Fruit fly (Drosophila melanogaster) whole organism, embryonic: Measurements from ENCODE around the gene CG18213.
A peak's percentile ranks its signal among the peaks of the same experiment; 100 is the strongest.

Source experiments
- B-H1 ChIP-seq: fragments of 200-800 bp; sonication (Bioruptor generic); IDR thresholded peaks from 3 replicates; pipeline ENCODE4 v1.3.6; 2022; ENCODE audit warnings: missing biosample characterization, missing genetic modification characterization
- CG10654 ChIP-seq: fragments of 200-800 bp; sonication (Bioruptor generic); optimal IDR thresholded peaks from 2 replicates; lab custom pipeline; 2016; ENCODE audit warnings: missing biosample characterization, missing genetic modification characterization
- CG12299 ChIP-seq: fragments of 200-800 bp; sonication (Bioruptor generic); optimal IDR thresholded peaks from 2 replicates; lab custom pipeline; 2018; ENCODE audit warnings: missing biosample characterization, mild to moderate bottlenecking, missing genetic modification characterization
- CG13424 ChIP-seq: fragments of 200-800 bp; sonication (Bioruptor generic); optimal IDR thresholded peaks from 2 replicates; lab custom pipeline; 2019; ENCODE audit warnings: missing biosample characterization, mild to moderate bottlenecking, missing genetic modification characterization, moderate library complexity
- CG13894 ChIP-seq: fragments of 200-800 bp; sonication (Bioruptor generic); optimal IDR thresholded peaks from 3 replicates; lab custom pipeline; 2018; ENCODE audit warnings: missing biosample characterization, mild to moderate bottlenecking, missing genetic modification characterization, moderate library complexity
- CG14441 ChIP-seq: fragments of 200-800 bp; sonication (Bioruptor generic); IDR thresholded peaks from 2 replicates; pipeline ENCODE4 v1.3.6; 2022; ENCODE audit warnings: missing biosample characterization, missing genetic modification characterization
- CG15601 ChIP-seq: fragments of 200-800 bp; sonication (Bioruptor generic); optimal IDR thresholded peaks from 3 replicates; lab custom pipeline; 2019; ENCODE audit warnings: missing biosample characterization, mild to moderate bottlenecking, missing genetic modification characterization, moderate library complexity
- CG15696 ChIP-seq: fragments of 200-800 bp; sonication (Bioruptor generic); optimal IDR thresholded peaks from 2 replicates; lab custom pipeline; 2019; ENCODE audit warnings: missing biosample characterization, mild to moderate bottlenecking, missing genetic modification characterization, moderate library complexity
- CG17328 ChIP-seq: fragments of 200-800 bp; sonication (Bioruptor generic); IDR thresholded peaks from 2 replicates; pipeline ENCODE4 v1.3.6; 2022; ENCODE audit warnings: missing biosample characterization, missing genetic modification characterization
- CG17385 ChIP-seq: fragments of 200-800 bp; sonication (Bioruptor generic); optimal IDR thresholded peaks from 3 replicates; lab custom pipeline; 2018; ENCODE audit warnings: missing biosample characterization, mild to moderate bottlenecking, missing genetic modification characterization
- CG18599 ChIP-seq: fragments of 200-800 bp; sonication (Bioruptor generic); optimal IDR thresholded peaks from 3 replicates; lab custom pipeline; 2017; ENCODE audit warnings: missing biosample characterization, missing genetic modification characterization, mild to moderate bottlenecking, moderate library complexity, missing genetic modification reagents
- CG2202 ChIP-seq: fragments of 200-800 bp; sonication (Bioruptor generic); optimal IDR thresholded peaks from 2 replicates; lab custom pipeline; 2018; ENCODE audit warnings: missing biosample characterization, mild to moderate bottlenecking, missing genetic modification characterization
- CG31365 ChIP-seq: fragments of 200-800 bp; sonication (Bioruptor generic); optimal IDR thresholded peaks from 2 replicates; lab custom pipeline; 2018; ENCODE audit warnings: missing biosample characterization, mild to moderate bottlenecking, missing genetic modification characterization
- CG5245 ChIP-seq: fragments of 200-800 bp; sonication (Bioruptor generic); optimal IDR thresholded peaks from 3 replicates; lab custom pipeline; 2016; ENCODE audit warnings: missing biosample characterization, missing genetic modification characterization
- CG7786 ChIP-seq: fragments of 200-800 bp; sonication (Bioruptor generic); optimal IDR thresholded peaks from 2 replicates; lab custom pipeline; 2016; ENCODE audit warnings: missing biosample characterization, missing genetic modification characterization
- CG7839 ChIP-seq: fragments of 200-800 bp; sonication (Bioruptor generic); optimal IDR thresholded peaks from 3 replicates; lab custom pipeline; 2018; ENCODE audit warnings: missing biosample characterization, mild to moderate bottlenecking, missing genetic modification characterization, moderate library complexity
- CG7928 ChIP-seq: fragments of 200-800 bp; sonication (Bioruptor generic); optimal IDR thresholded peaks from 2 replicates; lab custom pipeline; 2017; ENCODE audit warnings: missing biosample characterization, mild to moderate bottlenecking, missing genetic modification characterization
- CG9876 ChIP-seq: fragments of 200-800 bp; sonication (Bioruptor generic); optimal IDR thresholded peaks from 2 replicates; lab custom pipeline; 2016; ENCODE audit warnings: missing biosample characterization, missing genetic modification characterization
- D ChIP-seq, 2 experiments: fragments of 200-800 bp in 1 of 2; fragments of >200 bp in 1 of 2; sonication (Bioruptor generic) in 1 of 2; optimal IDR thresholded peaks; 2 replicates in 1 of 2; 3 replicates in 1 of 2; lab custom pipeline; 2017; ENCODE audit warnings: mild to moderate bottlenecking in 1 of 2, missing biosample characterization in 1 of 2, missing genetic modification characterization in 1 of 2, missing genetic modification reagents in 1 of 2
- Dip2 ChIP-seq: fragments of 200-800 bp; sonication (Bioruptor generic); IDR thresholded peaks from 2 replicates; pipeline ENCODE4 v1.3.6; 2022; ENCODE audit warnings: missing biosample characterization, missing genetic modification characterization
- Kr ChIP-seq: fragments of 200-800 bp; sonication (Bioruptor generic); optimal IDR thresholded peaks from 2 replicates; lab custom pipeline; 2017; ENCODE audit warnings: missing biosample characterization, mild to moderate bottlenecking, missing genetic modification characterization
- Nf-YC ChIP-seq: fragments of 200-800 bp; optimal IDR thresholded peaks from 3 replicates; lab custom pipeline; 2019; ENCODE audit warnings: missing biosample characterization, mild to moderate bottlenecking, missing genetic modification characterization, moderate library complexity
- Optix ChIP-seq: fragments of 200-800 bp; sonication (Bioruptor generic); IDR thresholded peaks from 3 replicates; pipeline ENCODE4 v1.3.6; 2022; ENCODE audit warnings: missing biosample characterization, missing genetic modification characterization
- Poxn ChIP-seq: fragments of 200-800 bp; sonication (Bioruptor generic); IDR thresholded peaks from 2 replicates; pipeline ENCODE4 v1.3.6; 2022; ENCODE audit warnings: missing biosample characterization, missing genetic modification characterization
- YL-1 ChIP-seq: fragments of 200-800 bp; sonication (Bioruptor generic); optimal IDR thresholded peaks from 3 replicates; lab custom pipeline; 2017; ENCODE audit warnings: missing biosample characterization, mild to moderate bottlenecking, missing genetic modification characterization
- bcd ChIP-seq: fragments of 200-800 bp; sonication (Bioruptor generic); optimal IDR thresholded peaks from 2 replicates; lab custom pipeline; 2017; ENCODE audit warnings: missing biosample characterization, mild to moderate bottlenecking, missing genetic modification characterization
- bsh ChIP-seq, 2 experiments: fragments of 200-800 bp; sonication (Bioruptor generic); optimal IDR thresholded peaks; 2 replicates each; lab custom pipeline; 2017 to 2018; ENCODE audit warnings: mild to moderate bottlenecking in 2 of 2, missing biosample characterization in 2 of 2, missing genetic modification characterization in 2 of 2, moderate library complexity in 1 of 2
- cad ChIP-seq: fragments of >200 bp; optimal IDR thresholded peaks from 2 replicates; lab custom pipeline; 2017; ENCODE audit warnings: missing biosample characterization, missing genetic modification characterization
- chinmo ChIP-seq: fragments of 200-800 bp; sonication (Bioruptor generic); IDR thresholded peaks from 4 replicates; pipeline ENCODE4 v1.3.6; 2022; ENCODE audit warnings: missing biosample characterization, missing genetic modification characterization; ENCODE audit not compliant: partially characterized antibody
- en ChIP-seq: fragments of 200-800 bp; sonication (Bioruptor generic); optimal IDR thresholded peaks from 2 replicates; lab custom pipeline; 2016; ENCODE audit warnings: missing biosample characterization, missing genetic modification characterization
- ftz-f1 ChIP-seq: fragments of 200-800 bp; sonication (Bioruptor generic); optimal IDR thresholded peaks from 2 replicates; lab custom pipeline; 2016; ENCODE audit warnings: missing biosample characterization, missing genetic modification characterization
- hbn ChIP-seq: fragments of 200-800 bp; sonication (Bioruptor generic); IDR thresholded peaks from 2 replicates; pipeline ENCODE4 v1.3.6; 2022; ENCODE audit warnings: missing biosample characterization, missing genetic modification characterization; ENCODE audit not compliant: partially characterized antibody
- ind ChIP-seq: fragments of 200-800 bp; sonication (Bioruptor generic); optimal IDR thresholded peaks from 3 replicates; lab custom pipeline; 2016; ENCODE audit warnings: missing biosample characterization, missing genetic modification characterization
- klu ChIP-seq: fragments of 200-800 bp; sonication (Bioruptor generic); IDR thresholded peaks from 2 replicates; pipeline ENCODE4 v1.3.6; 2022; ENCODE audit warnings: missing biosample characterization, missing genetic modification characterization
- lbe ChIP-seq: fragments of 200-800 bp; sonication (Bioruptor generic); optimal IDR thresholded peaks from 2 replicates; lab custom pipeline; 2016; ENCODE audit warnings: missing biosample characterization, mild to moderate bottlenecking, missing genetic modification characterization
- lmd ChIP-seq: fragments of 200-800 bp; sonication (Bioruptor generic); IDR thresholded peaks from 2 replicates; pipeline ENCODE4 v1.3.6; 2022; ENCODE audit warnings: missing biosample characterization, missing genetic modification characterization
- maf-S ChIP-seq: fragments of 200-800 bp; sonication (Bioruptor generic); optimal IDR thresholded peaks from 2 replicates; lab custom pipeline; 2016; ENCODE audit warnings: missing biosample characterization, missing genetic modification characterization
- mirr ChIP-seq: fragments of 200-800 bp; sonication (Bioruptor generic); optimal IDR thresholded peaks from 3 replicates; lab custom pipeline; 2018; ENCODE audit warnings: missing biosample characterization, mild to moderate bottlenecking, missing genetic modification characterization
- nom ChIP-seq: fragments of 200-800 bp; sonication (Bioruptor generic); optimal IDR thresholded peaks from 2 replicates; lab custom pipeline; 2017; ENCODE audit warnings: missing biosample characterization, missing genetic modification characterization, mild to moderate bottlenecking, moderate library complexity, missing genetic modification reagents
- prd ChIP-seq, 3 experiments: fragments of >200 bp in 2 of 3; fragments of 200-800 bp in 1 of 3; sonication (Bioruptor generic) in 1 of 3; optimal IDR thresholded peaks in 2 of 3; IDR thresholded peaks in 1 of 3; 2 replicates in 2 of 3; 3 replicates in 1 of 3; pipeline versions ENCODE4 v1.3.6 to Lab custom; 2017 to 2022; ENCODE audit warnings: missing biosample characterization in 1 of 3, missing genetic modification characterization in 1 of 3
- run ChIP-seq: fragments of 200-800 bp; sonication (Bioruptor generic); optimal IDR thresholded peaks from 3 replicates; lab custom pipeline; 2018; ENCODE audit warnings: missing biosample characterization, mild to moderate bottlenecking, missing genetic modification characterization
- slbo ChIP-seq: fragments of 200-800 bp; sonication (Bioruptor generic); IDR thresholded peaks from 2 replicates; pipeline ENCODE4 v1.3.6; 2022; ENCODE audit warnings: missing biosample characterization, missing genetic modification characterization
- so ChIP-seq: fragments of 200-800 bp; sonication (Bioruptor generic); IDR thresholded peaks from 3 replicates; pipeline ENCODE4 v1.3.6; 2022; ENCODE audit warnings: missing biosample characterization, missing genetic modification characterization
- ssp ChIP-seq: fragments of 200-800 bp; sonication (Bioruptor generic); IDR thresholded peaks from 2 replicates; pipeline ENCODE4 v1.3.6; 2022; ENCODE audit warnings: missing biosample characterization, missing genetic modification characterization
- tio ChIP-seq: fragments of 200-800 bp; sonication (Bioruptor generic); optimal IDR thresholded peaks from 2 replicates; lab custom pipeline; 2017; ENCODE audit warnings: missing biosample characterization, missing genetic modification characterization, inconsistent platforms
- tx ChIP-seq: fragments of 200-800 bp; sonication (Bioruptor generic); optimal IDR thresholded peaks from 2 replicates; lab custom pipeline; 2016; ENCODE audit warnings: missing biosample characterization, missing genetic modification characterization
- vfl ChIP-seq: fragments of 200-800 bp; sonication (Bioruptor generic); optimal IDR thresholded peaks from 2 replicates; lab custom pipeline; 2016; ENCODE audit warnings: missing biosample characterization, missing genetic modification characterization
- wor ChIP-seq: fragments of 200-800 bp; sonication (Bioruptor generic); IDR thresholded peaks from 2 replicates; pipeline ENCODE4 v1.3.6; 2022; ENCODE audit warnings: missing biosample characterization, missing genetic modification characterization
- zen ChIP-seq: fragments of 200-800 bp; sonication (Bioruptor generic); optimal IDR thresholded peaks from 3 replicates; lab custom pipeline; 2018; ENCODE audit warnings: missing biosample characterization, mild to moderate bottlenecking, missing genetic modification characterization, moderate library complexity

Gene CG18213

DNA sequence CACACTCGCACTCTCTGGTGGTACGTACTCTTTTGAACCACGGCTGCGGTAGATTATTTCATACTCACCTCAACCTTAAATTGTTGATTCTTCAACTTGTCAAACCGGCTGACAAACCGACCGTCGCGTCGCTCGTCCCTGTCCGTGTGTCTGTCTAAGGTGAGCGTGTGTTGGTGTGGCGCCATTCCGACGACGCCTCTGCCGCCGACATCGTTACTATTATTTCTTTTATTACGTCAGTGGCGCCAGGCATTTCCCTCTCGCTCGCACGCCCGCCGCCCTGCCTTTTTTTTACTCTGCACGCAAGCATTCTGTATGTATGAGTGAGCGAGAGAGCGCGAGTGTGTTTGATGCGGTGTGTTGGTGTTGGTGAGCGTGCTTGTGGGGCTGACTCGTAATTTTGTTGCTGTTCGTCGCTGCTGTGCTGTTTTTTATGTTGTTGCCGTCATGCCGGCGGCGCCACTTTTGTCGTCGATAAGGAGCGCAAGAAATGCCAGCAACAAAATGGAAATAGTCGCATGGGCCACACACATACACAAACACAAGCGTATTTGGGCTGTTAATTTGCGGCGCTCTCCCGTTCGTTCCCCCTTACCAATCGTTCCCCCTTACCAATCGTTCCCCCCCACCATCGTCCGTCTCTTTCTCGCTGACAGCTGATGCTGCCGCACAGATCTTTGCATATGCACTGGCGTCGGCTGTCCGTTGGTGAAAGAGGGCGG, 16.3 kb upstream of the CG18213 start (continued):
- TF ChIP-seq CG15696 (tag; lab: Kevin White, UChicago) (no peak), CG7786 (no peak), cad (GFP tag; lab: Kevin White, UChicago) (peak; percentile 20), CG7839 (tag; lab: Kevin White, UChicago) (no peak), so (GFP tag; lab: Robert Waterston, UW) (0 out of 3 replicates have a peak, but pooled peaks have one; percentile 68), CG15601 (tag; lab: Kevin White, UChicago) (no peak), Optix (GFP tag; lab: Robert Waterston, UW) (no peak), nom (GFP tag; lab: Kevin White, UChicago) (peak; percentile 76), CG12299 (tag; lab: Kevin White, UChicago) (peak; percentile 45), CG10654 (GFP tag; lab: Kevin White, UChicago) (no peak), prd (optimal IDR thresholded peaks at IDR 0.05; lab: Kevin White, UChicago) (no peak), prd (GFP tag; IDR thresholded peaks at IDR 0.05; lab: Robert Waterston, UW) (no peak), vfl (no peak), maf-S (GFP tag; lab: Kevin White, UChicago) (no peak), CG13424 (tag; lab: Kevin White, UChicago) (no peak), run (tag; lab: Kevin White, UChicago) (no peak), ssp (no peak), Poxn (GFP tag; lab: Robert Waterston, UW) (no peak), CG18599 (GFP tag; lab: Kevin White, UChicago) (peak; percentile 47), lmd (GFP tag; lab: Robert Waterston, UW) (no peak), CG2202 (tag; lab: Kevin White, UChicago) (no peak), D (optimal IDR thresholded peaks at IDR 0.05; lab: Kevin White, UChicago) (peak; percentile 52), D (GFP tag; optimal IDR thresholded peaks at IDR 0.05; lab: Kevin White, UChicago) (no peak), tx (GFP tag; lab: Kevin White, UChicago) (no peak), tio (GFP tag; lab: Kevin White, UChicago) (no peak), klu (GFP tag; lab: Robert Waterston, UW) (no peak), mirr (GFP tag; lab: Kevin White, UChicago) (peak; percentile 73), ind (no peak), bcd (no peak), CG13894 (peak; percentile 74), CG17328 (GFP tag; lab: Robert Waterston, UW) (no peak), zen (tag; lab: Kevin White, UChicago) (peak; percentile 81), chinmo (GFP tag; lab: Robert Waterston, UW) (peak; percentile 95), Dip2 (GFP tag; lab: Robert Waterston, UW) (no peak), hbn (GFP tag; lab: Robert Waterston, UW) (no peak; the same call in 1 of the 2 replicates), slbo (GFP tag; lab: Robert Waterston, UW) (peak; percentile 13; the same call in 1 of the 2 replicates), B-H1 (GFP tag; lab: Robert Waterston, UW) (no peak; the same call in 2 of the 3 replicates), CG7928 (GFP tag; lab: Kevin White, UChicago) (no peak), CG14441 (GFP tag; lab: Robert Waterston, UW) (no peak), Nf-YC (peak; percentile 78), ftz-f1 (GFP tag; lab: Kevin White, UChicago) (peak; percentile 86), bsh (GFP tag; optimal IDR thresholded peaks at IDR 0.05; lab: Kevin White, UChicago) (peak in 1 of 2 experiments; percentile 58), CG17385 (GFP tag; lab: Kevin White, UChicago) (peak; percentile 30), CG31365 (tag; lab: Kevin White, UChicago) (no peak), en (GFP tag; lab: Kevin White, UChicago) (no peak), Kr (peak; percentile 34), YL-1 (GFP tag; lab: Kevin White, UChicago) (no peak), wor (GFP tag; lab: Robert Waterston, UW) (no peak), lbe (peak; percentile 30), CG5245 (GFP tag; lab: Kevin White, UChicago) (no peak), CG9876 (GFP tag; lab: Kevin White, UChicago) (no peak)
